Worm (Caenorhabditis elegans) whole organism, L2 larva: ENCODE measurements around the gene ani-2.

ENCODE experiments used
- ZK546.5 ChIP-seq: sonication (generic microtip); optimal IDR thresholded peaks from 2 replicates; lab custom pipeline; 2017; ENCODE audit warnings: missing biosample characterization, missing genetic modification characterization
- aly-2 ChIP-seq: fragments of 150-350 bp; optimal IDR thresholded peaks from 2 replicates; lab custom pipeline; 2014; ENCODE audit warnings: missing biosample characterization, missing genetic modification characterization
- peb-1 ChIP-seq: fragments of 150-350 bp; optimal IDR thresholded peaks from 2 replicates; lab custom pipeline; 2014; ENCODE audit warnings: missing biosample characterization, missing genetic modification characterization
- sma-9 ChIP-seq, 2 experiments: fragments of 150-350 bp in 1 of 2; sonication (generic microtip) in 1 of 2; optimal IDR thresholded peaks; 2 replicates each; lab custom pipeline; 2014 to 2016; ENCODE audit warnings: missing genetic modification characterization in 2 of 2, mild to moderate bottlenecking in 1 of 2, missing biosample characterization in 1 of 2, missing compliant biosample characterization in 1 of 2, missing genetic modification reagents in 1 of 2, moderate library complexity in 1 of 2
- unc-62 ChIP-seq: fragments of 150-350 bp; optimal IDR thresholded peaks from 2 replicates; lab custom pipeline; 2014; ENCODE audit warnings: missing biosample characterization, missing genetic modification reagents, missing genetic modification characterization

- TF ChIP-seq ZK546.5 (tag; lab: Kevin White, UChicago) (no peak), peb-1 (no peak), sma-9 (GFP tag; optimal IDR thresholded peaks at IDR 0.05; lab: Kevin White, UChicago) (no peak), sma-9 (tag; optimal IDR thresholded peaks at IDR 0.05; lab: Kevin White, UChicago) (no peak), unc-62 (GFP tag; lab: Kevin White, UChicago) (no peak), aly-2 (tag; lab: Kevin White, UChicago) (no peak)
Measured at ce11 chrII:6322081-6322480, 43.1 kb downstream of the ani-2 start.
